Fruit fly (Drosophila melanogaster) whole organism, pupa: ENCODE results near the gene CG1582.

ENCODE experiments used
- CG17806 ChIP-seq: fragments of 200-800 bp; sonication (Bioruptor generic); optimal IDR thresholded peaks from 2 replicates; lab custom pipeline; 2018; ENCODE audit warnings: missing biosample characterization, mild to moderate bottlenecking, missing genetic modification characterization, moderate library complexity
- EcR ChIP-seq: fragments of 200-800 bp; sonication (Bioruptor generic); optimal IDR thresholded peaks from 3 replicates; lab custom pipeline; 2019; ENCODE audit warnings: missing biosample characterization, missing genetic modification characterization, mild to moderate bottlenecking, moderate library complexity, missing genetic modification reagents
- Pif1A ChIP-seq: fragments of 200-800 bp; sonication (Bioruptor generic); optimal IDR thresholded peaks from 3 replicates; lab custom pipeline; 2016; ENCODE audit warnings: missing biosample characterization, missing genetic modification characterization

dm6 chrX:10889955-10890617, 9.0 kb downstream of the CG1582 start:
- TF ChIP-seq CG17806: no peak
- TF ChIP-seq Pif1A: no peak
- no peak for TF ChIP-seq EcR
